Worm (Caenorhabditis elegans) whole organism, L1 larva: ENCODE results near the gene T19B10.5.

Source experiments
- C04F5.9 ChIP-seq: sonication (generic microtip); optimal IDR thresholded peaks from 2 replicates; lab custom pipeline; 2016; ENCODE audit warnings: missing genetic modification characterization, missing compliant biosample characterization
- F16B12.6 ChIP-seq: fragments of 150-350 bp; optimal IDR thresholded peaks from 2 replicates; lab custom pipeline; 2014; ENCODE audit warnings: missing biosample characterization, missing genetic modification characterization
- aha-1 ChIP-seq: fragments of 150-350 bp; optimal IDR thresholded peaks from 2 replicates; lab custom pipeline; 2014; ENCODE audit warnings: missing biosample characterization, missing genetic modification characterization
- ama-1 ChIP-seq: fragments of 150-350 bp; optimal IDR thresholded peaks from 2 replicates; lab custom pipeline; 2014
- blmp-1 ChIP-seq: fragments of 150-350 bp; optimal IDR thresholded peaks from 2 replicates; lab custom pipeline; 2014; ENCODE audit warnings: missing biosample characterization, missing genetic modification characterization
- ceh-90 ChIP-seq: sonication (generic microtip); optimal IDR thresholded peaks from 2 replicates; lab custom pipeline; 2016; ENCODE audit warnings: missing genetic modification characterization, missing compliant biosample characterization
- ces-1 ChIP-seq: fragments of 150-350 bp; optimal IDR thresholded peaks from 2 replicates; lab custom pipeline; 2014; ENCODE audit warnings: missing biosample characterization, missing genetic modification reagents, missing genetic modification characterization
- dpl-1 ChIP-seq, 3 experiments: fragments of 150-350 bp in 2 of 3; sonication (generic microtip) in 1 of 3; optimal IDR thresholded peaks; 2 replicates each; lab custom pipeline; 2014 to 2017; ENCODE audit warnings: missing biosample characterization in 3 of 3, missing genetic modification characterization in 3 of 3, missing genetic modification reagents in 3 of 3
- efl-1 ChIP-seq, 4 experiments: fragments of 150-350 bp; optimal IDR thresholded peaks in 3 of 4; peaks in 1 of 4; 1 replicate in 1 of 4; 2 replicates in 3 of 4; lab custom pipeline; 2014; ENCODE audit warnings: missing biosample characterization in 2 of 4, missing genetic modification characterization in 2 of 4, missing genetic modification reagents in 2 of 4
- elt-3 ChIP-seq, 6 experiments: fragments of 150-350 bp in 1 of 6; sonication (generic microtip); optimal IDR thresholded peaks; 2 replicates each; lab custom pipeline; 2017 to 2018; ENCODE audit warnings: missing biosample characterization in 6 of 6, missing genetic modification characterization in 6 of 6, inconsistent platforms in 1 of 6
- ets-5 ChIP-seq: fragments of 200-800 bp; sonication (Bioruptor generic); IDR thresholded peaks from 2 replicates; pipeline ENCODE4 v1.3.6; 2022; ENCODE audit warnings: missing genetic modification characterization, missing compliant biosample characterization
- fkh-10 ChIP-seq: sonication (generic microtip); optimal IDR thresholded peaks from 2 replicates; lab custom pipeline; 2017; ENCODE audit warnings: missing biosample characterization, missing genetic modification reagents, missing genetic modification characterization
- fkh-8 ChIP-seq: sonication (generic microtip); optimal IDR thresholded peaks from 2 replicates; lab custom pipeline; 2016; ENCODE audit warnings: mild to moderate bottlenecking, missing genetic modification characterization, missing compliant biosample characterization
- fos-1 ChIP-seq: fragments of 150-350 bp; optimal IDR thresholded peaks from 2 replicates; lab custom pipeline; 2014; ENCODE audit warnings: missing biosample characterization, missing genetic modification characterization
- hlh-17 ChIP-seq: fragments of 200-800 bp; sonication (Bioruptor generic); optimal IDR thresholded peaks from 2 replicates; lab custom pipeline; 2018; ENCODE audit warnings: missing genetic modification characterization, mild to moderate bottlenecking, missing compliant biosample characterization, moderate library complexity, borderline replicate concordance
- hlh-4 ChIP-seq: sonication (generic microtip); optimal IDR thresholded peaks from 2 replicates; lab custom pipeline; 2016; ENCODE audit warnings: mild to moderate bottlenecking, missing genetic modification characterization, missing compliant biosample characterization
- hpl-2 ChIP-seq: fragments of 150-350 bp; optimal IDR thresholded peaks from 2 replicates; lab custom pipeline; 2014; ENCODE audit warnings: missing biosample characterization, missing genetic modification reagents, missing genetic modification characterization
- irx-1 ChIP-seq: sonication (generic microtip); optimal IDR thresholded peaks from 2 replicates; lab custom pipeline; 2016; ENCODE audit warnings: missing genetic modification characterization, missing compliant biosample characterization
- jun-1 ChIP-seq: fragments of 150-350 bp; optimal IDR thresholded peaks from 2 replicates; lab custom pipeline; 2014; ENCODE audit warnings: missing biosample characterization, missing genetic modification reagents, missing genetic modification characterization
- lin-14 ChIP-seq: fragments of 200-800 bp; sonication (Bioruptor generic); optimal IDR thresholded peaks from 2 replicates; lab custom pipeline; 2018; ENCODE audit warnings: mild to moderate bottlenecking, missing genetic modification characterization, moderate library complexity, missing compliant biosample characterization
- lin-15B ChIP-seq: fragments of 150-350 bp; sonication (generic microtip); optimal IDR thresholded peaks from 3 replicates; lab custom pipeline; 2014; ENCODE audit warnings: missing biosample characterization, missing genetic modification characterization
- lin-39 ChIP-seq: fragments of 150-350 bp; optimal IDR thresholded peaks from 2 replicates; lab custom pipeline; 2014; ENCODE audit warnings: missing biosample characterization, missing genetic modification reagents, missing genetic modification characterization
- lir-3 ChIP-seq: sonication (generic microtip); optimal IDR thresholded peaks from 2 replicates; lab custom pipeline; 2016; ENCODE audit warnings: mild to moderate bottlenecking, missing genetic modification characterization, moderate library complexity, missing compliant biosample characterization; ENCODE audit not compliant: poor library complexity
- mab-9 ChIP-seq: fragments of 200-800 bp; sonication (Bioruptor generic); IDR thresholded peaks from 2 replicates; pipeline ENCODE4 v1.3.6; 2022; ENCODE audit warnings: missing genetic modification reagents, missing genetic modification characterization, missing compliant biosample characterization
- mdl-1 ChIP-seq, 2 experiments: fragments of 150-350 bp; optimal IDR thresholded peaks; 2 replicates each; lab custom pipeline; 2014 to 2017; ENCODE audit warnings: missing biosample characterization in 2 of 2, missing genetic modification characterization in 2 of 2, inconsistent platforms in 1 of 2
- mef-2 ChIP-seq: fragments of 150-350 bp; optimal IDR thresholded peaks from 2 replicates; lab custom pipeline; 2014; ENCODE audit warnings: missing biosample characterization, missing genetic modification characterization
- mep-1 ChIP-seq: fragments of 150-350 bp; optimal IDR thresholded peaks from 2 replicates; lab custom pipeline; 2014; ENCODE audit warnings: missing biosample characterization, missing genetic modification characterization
- nhr-20 ChIP-seq: sonication (generic microtip); optimal IDR thresholded peaks from 2 replicates; lab custom pipeline; 2016; ENCODE audit warnings: mild to moderate bottlenecking, missing genetic modification characterization, missing compliant biosample characterization
- nhr-237 ChIP-seq: fragments of 150-350 bp; optimal IDR thresholded peaks from 2 replicates; lab custom pipeline; 2014; ENCODE audit warnings: missing biosample characterization, missing genetic modification characterization
- nhr-28 ChIP-seq: fragments of 150-350 bp; optimal IDR thresholded peaks from 2 replicates; lab custom pipeline; 2014; ENCODE audit warnings: missing biosample characterization, missing genetic modification characterization
- nhr-71 ChIP-seq: sonication (generic microtip); optimal IDR thresholded peaks from 2 replicates; lab custom pipeline; 2016; ENCODE audit warnings: mild to moderate bottlenecking, missing genetic modification characterization, moderate library complexity, missing compliant biosample characterization
- nhr-85 ChIP-seq: sonication (generic microtip); peaks from one replicate; lab custom pipeline; 2016; ENCODE audit warnings: missing genetic modification characterization, inconsistent platforms, missing compliant biosample characterization
- pag-3 ChIP-seq: sonication (generic microtip); optimal IDR thresholded peaks from 2 replicates; lab custom pipeline; 2017; ENCODE audit warnings: missing genetic modification characterization, mild to moderate bottlenecking, missing compliant biosample characterization, antibody characterized with exemption, borderline replicate concordance; ENCODE audit not compliant: insufficient read depth
- rnt-1 ChIP-seq: sonication (generic microtip); optimal IDR thresholded peaks from 2 replicates; lab custom pipeline; 2016; ENCODE audit warnings: mild to moderate bottlenecking, missing genetic modification characterization, moderate library complexity, missing compliant biosample characterization
- skn-1 ChIP-seq: fragments of 150-350 bp; optimal IDR thresholded peaks from 2 replicates; lab custom pipeline; 2014; ENCODE audit warnings: missing biosample characterization, missing genetic modification characterization
- snu-23 ChIP-seq: sonication (generic microtip); optimal IDR thresholded peaks from 2 replicates; lab custom pipeline; 2016; ENCODE audit warnings: missing genetic modification characterization, missing compliant biosample characterization
- sptf-1 ChIP-seq: fragments of 150-350 bp; optimal IDR thresholded peaks from 2 replicates; lab custom pipeline; 2014; ENCODE audit warnings: missing biosample characterization, missing genetic modification characterization
- sup-37 ChIP-seq: fragments of 200-800 bp; sonication (Bioruptor generic); optimal IDR thresholded peaks from 2 replicates; lab custom pipeline; 2018; ENCODE audit warnings: mild to moderate bottlenecking, missing genetic modification characterization, missing compliant biosample characterization
- tbx-2 ChIP-seq: sonication (generic microtip); optimal IDR thresholded peaks from 2 replicates; lab custom pipeline; 2016; ENCODE audit warnings: missing genetic modification characterization, missing compliant biosample characterization
- unc-130 ChIP-seq: fragments of 150-350 bp; optimal IDR thresholded peaks from 2 replicates; lab custom pipeline; 2017; ENCODE audit warnings: missing biosample characterization, missing genetic modification characterization, inconsistent platforms
- unc-30 ChIP-seq: sonication (generic microtip); optimal IDR thresholded peaks from 2 replicates; lab custom pipeline; 2017; ENCODE audit warnings: missing biosample characterization, missing genetic modification characterization
- unc-62 ChIP-seq: fragments of 150-350 bp; optimal IDR thresholded peaks from 2 replicates; lab custom pipeline; 2014; ENCODE audit warnings: missing biosample characterization, missing genetic modification reagents, missing genetic modification characterization
- unc-98 ChIP-seq: fragments of 200-800 bp; sonication (Bioruptor generic); IDR thresholded peaks from 2 replicates; pipeline ENCODE4 v1.3.6; 2022; ENCODE audit warnings: missing genetic modification characterization, missing compliant biosample characterization
- vab-15 ChIP-seq: sonication (generic microtip); optimal IDR thresholded peaks from 2 replicates; lab custom pipeline; 2017; ENCODE audit warnings: missing genotype, mild to moderate bottlenecking, missing genetic modification characterization, missing compliant biosample characterization
- zag-1 ChIP-seq: fragments of 150-350 bp; optimal IDR thresholded peaks from 2 replicates; lab custom pipeline; 2014; ENCODE audit warnings: missing biosample characterization, missing genetic modification characterization
- ztf-11 ChIP-seq, 2 experiments: sonication (generic microtip); optimal IDR thresholded peaks; 2 replicates each; lab custom pipeline; 2016 to 2017; ENCODE audit warnings: missing genetic modification characterization in 2 of 2, missing biosample characterization in 1 of 2, missing compliant biosample characterization in 1 of 2
- ztf-4 ChIP-seq: fragments of 150-350 bp; optimal IDR thresholded peaks from 2 replicates; lab custom pipeline; 2014; ENCODE audit warnings: missing biosample characterization, missing genetic modification characterization

The T19B10.5 gene

ce11 chrV:11272848-11273247 is 38.4 kb downstream of the T19B10.5 start, which contains the start of gene clec-223 (continued):
- no peak for TF ChIP-seq pag-3 (tag; lab: Kevin White, UChicago)

- TF ChIP-seq lir-3 (tag; lab: Kevin White, UChicago) (no peak), lin-39 (tag; lab: Kevin White, UChicago) (no peak), sptf-1 (tag; lab: Kevin White, UChicago) (no peak), nhr-71 (no peak), aha-1 (tag; lab: Kevin White, UChicago) (no peak), mef-2 (tag; lab: Kevin White, UChicago) (no peak), vab-15 (tag; lab: Kevin White, UChicago) (no peak), ama-1 (lab: Kevin White, UChicago) (no peak), unc-62 (no peak), hlh-4 (tag; lab: Kevin White, UChicago) (no peak), tbx-2 (tag; lab: Kevin White, UChicago) (no peak), unc-30 (tag; lab: Kevin White, UChicago) (no peak), unc-130 (tag; lab: Kevin White, UChicago) (no peak), skn-1 (tag; lab: Kevin White, UChicago) (no peak), elt-3 (tag; optimal IDR thresholded peaks at IDR 0.05; lab: Kevin White, UChicago) (no peak), unc-98 (no peak), hpl-2 (GFP tag; lab: Kevin White, UChicago) (no peak)
These were observed 45.1 kb downstream of the T19B10.5 start for ce11 chrV:11279564-11279963.

ce11 chrV:11281414-11282209 is 47.2 kb downstream of the T19B10.5 start:
- TF ChIP-seq hlh-17 (GFP tag; lab: Kevin White, UChicago) (no peak), ama-1 (lab: Kevin White, UChicago) (no peak), ces-1 (GFP tag; lab: Kevin White, UChicago) (no peak), unc-62 (no peak), nhr-28 (tag; lab: Kevin White, UChicago) (no peak), mab-9 (GFP tag; lab: Robert Waterston, UW) (no peak), fos-1 (tag; lab: Kevin White, UChicago) (no peak), fkh-8 (tag; lab: Kevin White, UChicago) (no peak), ets-5 (no peak), lin-14 (GFP tag; lab: Kevin White, UChicago) (peak; percentile 78), ztf-4 (tag; lab: Kevin White, UChicago) (no peak), irx-1 (tag; lab: Kevin White, UChicago) (peak; percentile 21), blmp-1 (peak; percentile 97), unc-130 (tag; lab: Kevin White, UChicago) (peak; percentile 5), ceh-90 (tag; lab: Kevin White, UChicago) (no peak), zag-1 (tag; lab: Kevin White, UChicago) (no peak), mep-1 (peak; percentile 66), rnt-1 (tag; lab: Kevin White, UChicago) (peak; percentile 16), lin-15B (tag; lab: Kevin White, UChicago) (no peak), jun-1 (tag; lab: Kevin White, UChicago) (no peak), mdl-1 (tag; optimal IDR thresholded peaks at IDR 0.05; lab: Kevin White, UChicago) (no peak), sptf-1 (tag; lab: Kevin White, UChicago) (no peak), hlh-4 (tag; lab: Kevin White, UChicago) (no peak), ztf-11 (tag; optimal IDR thresholded peaks at IDR 0.05; lab: Kevin White, UChicago) (no peak), hpl-2 (GFP tag; lab: Kevin White, UChicago) (no peak), mef-2 (tag; lab: Kevin White, UChicago) (no peak), efl-1 (optimal IDR thresholded peaks at IDR 0.05; lab: Kevin White, UChicago) (peak; percentile 3 to 19), efl-1 (GFP tag; optimal IDR thresholded peaks at IDR 0.05 in 1 of 2; lab: Kevin White, UChicago) (no peak), nhr-237 (no peak), C04F5.9 (tag; lab: Kevin White, UChicago) (no peak), fkh-10 (GFP tag; lab: Kevin White, UChicago) (no peak), snu-23 (GFP tag; lab: Kevin White, UChicago) (peak; percentile 46), nhr-85 (peak; percentile 37), F16B12.6 (tag; lab: Kevin White, UChicago) (no peak), sup-37 (GFP tag; lab: Kevin White, UChicago) (no peak), dpl-1 (GFP tag; optimal IDR thresholded peaks at IDR 0.05; lab: Kevin White, UChicago) (peak in 1 of 3 experiments; percentile 9), nhr-20 (tag; lab: Kevin White, UChicago) (peak; percentile 62)
